Fruit fly (Drosophila melanogaster) whole organism, adult: ENCODE data around the gene Cyp4g1.
A peak's percentile ranks its signal among the peaks of the same experiment; 100 is the strongest.

Experiments used
- CG11617 ChIP-seq: fragments of 200-800 bp; sonication (Bioruptor generic); optimal IDR thresholded peaks from 2 replicates; lab custom pipeline; 2017; ENCODE audit warnings: mild to moderate bottlenecking, missing biosample characterization, missing genetic modification reagents, missing genetic modification characterization
- CG12768 ChIP-seq: fragments of 200-800 bp; sonication (Bioruptor generic); optimal IDR thresholded peaks from 2 replicates; lab custom pipeline; 2017; ENCODE audit warnings: missing biosample characterization, missing genetic modification characterization, mild to moderate bottlenecking, moderate library complexity, missing genetic modification reagents
- CG14711 ChIP-seq: fragments of 200-800 bp; sonication (Bioruptor generic); optimal IDR thresholded peaks from 2 replicates; lab custom pipeline; 2018; ENCODE audit warnings: missing biosample characterization, mild to moderate bottlenecking, missing genetic modification characterization, moderate library complexity
- CG1620 ChIP-seq: fragments of 200-800 bp; sonication (Bioruptor generic); optimal IDR thresholded peaks from 2 replicates; lab custom pipeline; 2016; ENCODE audit warnings: missing biosample characterization, missing genetic modification characterization
- CG33017 ChIP-seq: fragments of 200-800 bp; sonication (Bioruptor generic); optimal IDR thresholded peaks from 2 replicates; lab custom pipeline; 2018; ENCODE audit warnings: missing biosample characterization, mild to moderate bottlenecking, missing genetic modification characterization, moderate library complexity
- CG5204 ChIP-seq: fragments of 200-800 bp; sonication (Bioruptor generic); optimal IDR thresholded peaks from 2 replicates; lab custom pipeline; 2016; ENCODE audit warnings: missing biosample characterization, missing genetic modification characterization
- CG7045 ChIP-seq: fragments of 200-800 bp; sonication (Bioruptor generic); optimal IDR thresholded peaks from 2 replicates; lab custom pipeline; 2017; ENCODE audit warnings: missing biosample characterization, mild to moderate bottlenecking, missing genetic modification characterization
- CG7101 ChIP-seq: fragments of 200-800 bp; sonication (Bioruptor generic); optimal IDR thresholded peaks from 2 replicates; lab custom pipeline; 2018; ENCODE audit warnings: missing biosample characterization, mild to moderate bottlenecking, missing genetic modification characterization, moderate library complexity
- Clk ChIP-seq: fragments of 200-800 bp; sonication (Bioruptor generic); optimal IDR thresholded peaks from 2 replicates; lab custom pipeline; 2017; ENCODE audit warnings: missing biosample characterization, missing genetic modification characterization
- Crg-1 ChIP-seq: fragments of 200-800 bp; sonication (Bioruptor generic); optimal IDR thresholded peaks from 2 replicates; lab custom pipeline; 2016; ENCODE audit warnings: missing biosample characterization, missing genetic modification characterization
- Hr96 ChIP-seq: fragments of 200-800 bp; sonication (Bioruptor generic); optimal IDR thresholded peaks from 2 replicates; lab custom pipeline; 2016; ENCODE audit warnings: missing biosample characterization, missing genetic modification characterization
- Mnt ChIP-seq: fragments of 200-800 bp; sonication (Bioruptor generic); optimal IDR thresholded peaks from 2 replicates; lab custom pipeline; 2016; ENCODE audit warnings: missing biosample characterization, mild to moderate bottlenecking, missing genetic modification characterization
- bab1 ChIP-seq: fragments of 200-800 bp; sonication (Bioruptor generic); optimal IDR thresholded peaks from 3 replicates; lab custom pipeline; 2019; ENCODE audit warnings: missing biosample characterization, mild to moderate bottlenecking, missing genetic modification characterization, moderate library complexity
- cic ChIP-seq: fragments of 200-800 bp; sonication (Bioruptor generic); optimal IDR thresholded peaks from 2 replicates; lab custom pipeline; 2017; ENCODE audit warnings: missing biosample characterization, mild to moderate bottlenecking, missing genetic modification characterization, moderate library complexity
- cnc ChIP-seq, 2 experiments: fragments of >200 bp; optimal IDR thresholded peaks; 2 replicates each; lab custom pipeline; 2017
- kay ChIP-seq: fragments of 200-800 bp; sonication (Bioruptor generic); peaks from one replicate; lab custom pipeline; 2016; ENCODE audit warnings: missing biosample characterization, missing genetic modification characterization, borderline replicate concordance
- ovo ChIP-seq: fragments of 200-800 bp; sonication (Bioruptor generic); optimal IDR thresholded peaks from 2 replicates; lab custom pipeline; 2016; ENCODE audit warnings: missing biosample characterization, missing genetic modification characterization
- pad ChIP-seq: fragments of 200-800 bp; sonication (Bioruptor generic); optimal IDR thresholded peaks from 3 replicates; lab custom pipeline; 2017; ENCODE audit warnings: missing biosample characterization, missing genetic modification characterization, mild to moderate bottlenecking, moderate library complexity, missing genetic modification reagents
- tj ChIP-seq: fragments of 200-800 bp; sonication (Bioruptor generic); optimal IDR thresholded peaks from 3 replicates; lab custom pipeline; 2017; ENCODE audit warnings: missing biosample characterization, mild to moderate bottlenecking, missing genetic modification characterization, moderate library complexity
- toe ChIP-seq: fragments of 200-800 bp; sonication (Bioruptor generic); optimal IDR thresholded peaks from 2 replicates; lab custom pipeline; 2016; ENCODE audit warnings: missing biosample characterization, missing genetic modification characterization

Gene Cyp4g1

dm6 chrX:498924-499588, 29.9 kb upstream of the Cyp4g1 start:
- no peak for TF ChIP-seq Crg-1 (GFP tag; lab: Kevin White, UChicago)
- TF ChIP-seq Mnt (GFP tag; lab: Kevin White, UChicago), result no peak
- TF ChIP-seq CG12768 (GFP tag; lab: Kevin White, UChicago), result no peak
- no peak for TF ChIP-seq tj (GFP tag; lab: Kevin White, UChicago)
- no peak for TF ChIP-seq CG7045 (GFP tag; lab: Kevin White, UChicago)
- TF ChIP-seq CG11617 (GFP tag; lab: Kevin White, UChicago), result no peak
- TF ChIP-seq toe (GFP tag; lab: Kevin White, UChicago), result no peak
- no peak for TF ChIP-seq CG1620
- TF ChIP-seq CG5204, result no peak

dm6 chrX:498434-498833, 29.3 kb upstream of the Cyp4g1 start:
- TF ChIP-seq Mnt (GFP tag; lab: Kevin White, UChicago), result no peak
- TF ChIP-seq CG5204, result no peak
- no peak for TF ChIP-seq kay
- no peak for TF ChIP-seq CG1620
- TF ChIP-seq Clk (GFP tag; lab: Kevin White, UChicago), result no peak
- TF ChIP-seq pad (GFP tag; lab: Kevin White, UChicago), result peak; percentile 1
- TF ChIP-seq CG14711 (tag; lab: Kevin White, UChicago), result no peak
- TF ChIP-seq cnc (optimal IDR thresholded peaks at IDR 0.05; lab: Kevin White, UChicago), result no peak
- no peak for TF ChIP-seq Crg-1 (GFP tag; lab: Kevin White, UChicago)
- TF ChIP-seq ovo, result no peak
- TF ChIP-seq CG7101, result peak; percentile 43
- TF ChIP-seq Hr96, result no peak
- TF ChIP-seq tj (GFP tag; lab: Kevin White, UChicago), result no peak
- TF ChIP-seq bab1 (GFP tag; lab: Kevin White, UChicago), result no peak

dm6 chrX:497425-497824, 28.3 kb upstream of the Cyp4g1 start:
- TF ChIP-seq tj (GFP tag; lab: Kevin White, UChicago) (no peak), cic (peak; percentile 14)

- TF ChIP-seq cnc (optimal IDR thresholded peaks at IDR 0.05; lab: Kevin White, UChicago) (no peak), CG12768 (GFP tag; lab: Kevin White, UChicago) (no peak), bab1 (GFP tag; lab: Kevin White, UChicago) (peak; percentile 60), tj (GFP tag; lab: Kevin White, UChicago) (peak; percentile 13), ovo (no peak), cic (peak; percentile 6), CG7045 (GFP tag; lab: Kevin White, UChicago) (no peak), CG5204 (no peak)
Measured at dm6 chrX:496326-496725, 27.2 kb upstream of the Cyp4g1 start, which contains the start of gene svr. Gene svr (plus strand): TSS chrX:496446.

dm6 chrX:494607-495006, 25.5 kb upstream of the Cyp4g1 start, which contains the start of gene CG17778:
Gene CG17778 (plus strand): TSS chrX:494614.
- TF ChIP-seq Clk (GFP tag; lab: Kevin White, UChicago) (no peak), cic (no peak)

- no peak for TF ChIP-seq tj (GFP tag; lab: Kevin White, UChicago)
- TF ChIP-seq ovo, result no peak
- TF ChIP-seq cnc (optimal IDR thresholded peaks at IDR 0.05; lab: Kevin White, UChicago), result no peak
- no peak for TF ChIP-seq toe (GFP tag; lab: Kevin White, UChicago)
- TF ChIP-seq CG5204, result no peak
- no peak for TF ChIP-seq CG12768 (GFP tag; lab: Kevin White, UChicago)
- TF ChIP-seq CG14711 (tag; lab: Kevin White, UChicago), result no peak
Measured at dm6 chrX:494191-494554, 25.0 kb upstream of the Cyp4g1 start.

- TF ChIP-seq CG11617 (GFP tag; lab: Kevin White, UChicago) (peak; percentile 89), Mnt (GFP tag; lab: Kevin White, UChicago) (peak; percentile 78), CG1620 (no peak), CG7101 (peak; percentile 96), Crg-1 (GFP tag; lab: Kevin White, UChicago) (peak; percentile 86), cic (peak; percentile 91), ovo (peak; percentile 99), CG7045 (GFP tag; lab: Kevin White, UChicago) (peak; percentile 87), bab1 (GFP tag; lab: Kevin White, UChicago) (peak; percentile 96), CG12768 (GFP tag; lab: Kevin White, UChicago) (peak; percentile 89), CG33017 (tag; lab: Kevin White, UChicago) (peak; percentile 96), Hr96 (no peak), CG14711 (tag; lab: Kevin White, UChicago) (peak; percentile 94), toe (GFP tag; lab: Kevin White, UChicago) (peak; percentile 15), pad (GFP tag; lab: Kevin White, UChicago) (peak; percentile 82), cnc (optimal IDR thresholded peaks at IDR 0.05; lab: Kevin White, UChicago) (no peak), Clk (GFP tag; lab: Kevin White, UChicago) (peak; percentile 80), tj (GFP tag; lab: Kevin White, UChicago) (peak; percentile 92), kay (no peak), CG5204 (no peak)
Measured at dm6 chrX:493445-494190, 24.5 kb upstream of the Cyp4g1 start, which contains the start of gene CG17896. Gene CG17896 (minus strand): TSS chrX:493495.
